Worm (Caenorhabditis elegans) whole organism, L2 larva: ENCODE data around the gene F26G1.11.

ENCODE experiments used
- ZK546.5 ChIP-seq: sonication (generic microtip); optimal IDR thresholded peaks from 2 replicates; lab custom pipeline; 2017; ENCODE audit warnings: missing biosample characterization, missing genetic modification characterization
- ama-1 ChIP-seq: fragments of 150-350 bp; optimal IDR thresholded peaks from 2 replicates; lab custom pipeline; 2018; ENCODE audit warnings: inconsistent platforms
- dmd-4 ChIP-seq: sonication (generic microtip); optimal IDR thresholded peaks from 2 replicates; lab custom pipeline; 2017; ENCODE audit warnings: missing biosample characterization, missing genetic modification characterization
- fos-1 ChIP-seq: fragments of 150-350 bp; optimal IDR thresholded peaks from 2 replicates; lab custom pipeline; 2014; ENCODE audit warnings: missing biosample characterization, missing genetic modification characterization
- lin-13 ChIP-seq: fragments of 150-350 bp; optimal IDR thresholded peaks from 2 replicates; lab custom pipeline; 2014; ENCODE audit warnings: missing biosample characterization, missing genetic modification reagents, missing genetic modification characterization
- nhr-23 ChIP-seq: fragments of 150-350 bp; optimal IDR thresholded peaks from 2 replicates; lab custom pipeline; 2014; ENCODE audit warnings: missing biosample characterization, missing genetic modification reagents, missing genetic modification characterization
- nhr-237 ChIP-seq: fragments of 150-350 bp; optimal IDR thresholded peaks from 2 replicates; lab custom pipeline; 2014; ENCODE audit warnings: missing biosample characterization, missing genetic modification characterization
- nhr-6 ChIP-seq: fragments of 150-350 bp; optimal IDR thresholded peaks from 2 replicates; lab custom pipeline; 2014; ENCODE audit warnings: missing biosample characterization, missing genetic modification characterization
- nhr-77 ChIP-seq: fragments of 150-350 bp; optimal IDR thresholded peaks from 2 replicates; lab custom pipeline; 2014; ENCODE audit warnings: missing biosample characterization, missing genetic modification characterization
- skn-1 ChIP-seq: sonication (generic microtip); optimal IDR thresholded peaks from 2 replicates; lab custom pipeline; 2017; ENCODE audit warnings: missing biosample characterization, missing genetic modification characterization
- unc-39 ChIP-seq: fragments of 150-350 bp; optimal IDR thresholded peaks from 2 replicates; lab custom pipeline; 2014; ENCODE audit warnings: missing biosample characterization, missing genetic modification characterization
- unc-55 ChIP-seq: fragments of 150-350 bp; sonication (generic microtip); optimal IDR thresholded peaks from 3 replicates; lab custom pipeline; 2014; ENCODE audit warnings: missing biosample characterization, missing genetic modification reagents, missing genetic modification characterization
- ztf-11 ChIP-seq: sonication (generic microtip); optimal IDR thresholded peaks from 2 replicates; lab custom pipeline; 2017; ENCODE audit warnings: missing biosample characterization, missing genetic modification characterization

DNA sequence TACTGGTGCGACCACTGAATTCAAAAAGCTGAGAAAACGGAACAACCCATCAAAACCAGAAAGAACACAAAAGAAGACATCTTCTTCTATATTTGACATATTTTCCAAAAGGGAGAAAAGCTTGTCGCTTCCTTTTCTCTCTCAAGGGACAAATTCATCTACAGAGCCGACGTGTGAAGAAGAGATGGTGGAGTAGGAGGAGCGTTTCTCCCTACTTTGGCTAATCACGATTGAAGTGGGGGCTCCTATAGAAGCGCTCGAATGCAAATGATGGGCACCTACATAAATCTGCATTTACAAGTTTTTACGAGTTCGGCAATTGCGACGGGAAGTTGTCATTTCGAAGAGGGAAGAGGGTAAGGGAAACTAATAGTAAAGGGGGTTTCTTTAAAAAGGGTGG, 29.3 kb downstream of the F26G1.11 start:
- no peak for TF ChIP-seq unc-39 (tag; lab: Kevin White, UChicago)
- no peak for TF ChIP-seq ama-1 (lab: Kevin White, UChicago)
- no peak for TF ChIP-seq ZK546.5 (tag; lab: Kevin White, UChicago)
- no peak for TF ChIP-seq dmd-4 (tag; lab: Kevin White, UChicago)
- TF ChIP-seq ztf-11 (tag; lab: Kevin White, UChicago) = no peak
- TF ChIP-seq skn-1 (tag; lab: Kevin White, UChicago) = no peak
- TF ChIP-seq nhr-77 (tag; lab: Kevin White, UChicago) = no peak
- TF ChIP-seq fos-1 (tag; lab: Kevin White, UChicago) = no peak
- no peak for TF ChIP-seq nhr-237 (tag; lab: Kevin White, UChicago)
- TF ChIP-seq lin-13 = no peak
- TF ChIP-seq nhr-6 = no peak
- TF ChIP-seq unc-55 (GFP tag; lab: Kevin White, UChicago) = no peak
- no peak for TF ChIP-seq nhr-23 (tag; lab: Kevin White, UChicago)
